Worm (Caenorhabditis elegans): ENCODE data around the gene ugt-59.
A peak's percentile ranks its signal among the peaks of the same experiment; 100 is the strongest.

The ugt-59 gene

ce11 chrIV:10337286-10337685 is 23.1 kb upstream of the ugt-59 start:
- TF ChIP-seq ama-1 (optimal IDR thresholded peaks at IDR 0.05) = no peak
- TF ChIP-seq hnd-1 (tag; optimal IDR thresholded peaks at IDR 0.05) = no peak
- TF ChIP-seq ceh-36 (tag; optimal IDR thresholded peaks at IDR 0.05) = no peak
- TF ChIP-seq B0310.2 (tag; optimal IDR thresholded peaks at IDR 0.05) = no peak
- no peak for TF ChIP-seq hmg-4 (GFP tag; optimal IDR thresholded peaks at IDR 0.05)
- TF ChIP-seq ceh-13 (GFP tag; optimal IDR thresholded peaks at IDR 0.05) = no peak
- no peak for TF ChIP-seq sea-1 (GFP tag; conservative IDR thresholded peaks at IDR 0.05)
- no peak for TF ChIP-seq scrt-1 (GFP tag; IDR thresholded peaks at IDR 0.05)
- TF ChIP-seq pes-1 (GFP tag; IDR thresholded peaks at IDR 0.05) = no peak
- no peak for TF ChIP-seq tbx-37 (GFP tag; conservative IDR thresholded peaks at IDR 0.05)
- TF ChIP-seq tra-4 (tag; optimal IDR thresholded peaks at IDR 0.05) = no peak
- TF ChIP-seq tbx-11 (GFP tag; IDR thresholded peaks at IDR 0.05) = no peak
- no peak for TF ChIP-seq ets-7 (tag; optimal IDR thresholded peaks at IDR 0.05)
- TF ChIP-seq F13C5.2 (tag; optimal IDR thresholded peaks at IDR 0.05) = no peak
- TF ChIP-seq hmbx-1 (tag; optimal IDR thresholded peaks at IDR 0.05) = no peak
- no peak for TF ChIP-seq flt-1 (GFP tag; IDR thresholded peaks at IDR 0.05)
- TF ChIP-seq aly-1 (tag; optimal IDR thresholded peaks at IDR 0.05) = no peak

ce11 chrIV:10339701-10340100 is 20.7 kb upstream of the ugt-59 start:
- no peak for TF ChIP-seq B0310.2 (tag; optimal IDR thresholded peaks at IDR 0.05)
- TF ChIP-seq scrt-1 (GFP tag; IDR thresholded peaks at IDR 0.05) = no peak
- TF ChIP-seq F13C5.2 (tag; optimal IDR thresholded peaks at IDR 0.05) = no peak
- no peak for TF ChIP-seq tra-4 (tag; optimal IDR thresholded peaks at IDR 0.05)
- no peak for TF ChIP-seq flt-1 (GFP tag; IDR thresholded peaks at IDR 0.05)
- TF ChIP-seq ceh-13 (GFP tag; optimal IDR thresholded peaks at IDR 0.05) = no peak
- no peak for TF ChIP-seq hmbx-1 (tag; optimal IDR thresholded peaks at IDR 0.05)
- no peak for TF ChIP-seq hmg-4 (GFP tag; optimal IDR thresholded peaks at IDR 0.05)
- TF ChIP-seq aly-1 (tag; optimal IDR thresholded peaks at IDR 0.05) = no peak
- TF ChIP-seq ceh-36 (tag; optimal IDR thresholded peaks at IDR 0.05) = no peak
- TF ChIP-seq pes-1 (GFP tag; IDR thresholded peaks at IDR 0.05) = no peak

- TF ChIP-seq tbx-11 (GFP tag; IDR thresholded peaks at IDR 0.05) = 0 out of 2 replicates have a peak, but pooled peaks have one; percentile 24
- TF ChIP-seq aly-1 (tag; optimal IDR thresholded peaks at IDR 0.05) = no peak
- no peak for TF ChIP-seq tra-4 (tag; optimal IDR thresholded peaks at IDR 0.05)
Observed at ce11 chrIV:10341618-10342360, 18.6 kb upstream of the ugt-59 start.

ce11 chrIV:10342361-10342706 is 18.1 kb upstream of the ugt-59 start:
- TF ChIP-seq hmbx-1 (tag; optimal IDR thresholded peaks at IDR 0.05) (no peak), F13C5.2 (tag; optimal IDR thresholded peaks at IDR 0.05) (no peak), tbx-11 (GFP tag; IDR thresholded peaks at IDR 0.05) (no peak), aly-1 (tag; optimal IDR thresholded peaks at IDR 0.05) (no peak), ama-1 (optimal IDR thresholded peaks at IDR 0.05) (no peak), tbx-37 (GFP tag; conservative IDR thresholded peaks at IDR 0.05) (no peak)

ce11 chrIV:10344621-10345020 is 15.8 kb upstream of the ugt-59 start:
- TF ChIP-seq ama-1 (optimal IDR thresholded peaks at IDR 0.05) (no peak), aly-1 (tag; optimal IDR thresholded peaks at IDR 0.05) (no peak), tbx-37 (GFP tag; conservative IDR thresholded peaks at IDR 0.05) (no peak), sea-1 (GFP tag; conservative IDR thresholded peaks at IDR 0.05) (no peak), hmbx-1 (tag; optimal IDR thresholded peaks at IDR 0.05) (no peak), hmg-4 (GFP tag; optimal IDR thresholded peaks at IDR 0.05) (no peak), scrt-1 (GFP tag; IDR thresholded peaks at IDR 0.05) (no peak), flt-1 (GFP tag; IDR thresholded peaks at IDR 0.05) (no peak), ets-7 (tag; optimal IDR thresholded peaks at IDR 0.05) (no peak), tbx-11 (GFP tag; IDR thresholded peaks at IDR 0.05) (no peak), pes-1 (GFP tag; IDR thresholded peaks at IDR 0.05) (no peak), hnd-1 (tag; optimal IDR thresholded peaks at IDR 0.05) (no peak), ceh-36 (tag; optimal IDR thresholded peaks at IDR 0.05) (no peak), ceh-13 (GFP tag; optimal IDR thresholded peaks at IDR 0.05) (no peak), F13C5.2 (tag; optimal IDR thresholded peaks at IDR 0.05) (no peak), tra-4 (tag; optimal IDR thresholded peaks at IDR 0.05) (no peak), B0310.2 (tag; optimal IDR thresholded peaks at IDR 0.05) (no peak)

ce11 chrIV:10345486-10345885 is 14.9 kb upstream of the ugt-59 start:
- TF ChIP-seq scrt-1 (GFP tag; IDR thresholded peaks at IDR 0.05) (no peak), tra-4 (tag; optimal IDR thresholded peaks at IDR 0.05) (no peak)

- TF ChIP-seq F13C5.2 (tag; optimal IDR thresholded peaks at IDR 0.05) (no peak), B0310.2 (tag; optimal IDR thresholded peaks at IDR 0.05) (no peak), tbx-37 (GFP tag; conservative IDR thresholded peaks at IDR 0.05) (no peak), tra-4 (tag; optimal IDR thresholded peaks at IDR 0.05) (no peak), ceh-13 (GFP tag; optimal IDR thresholded peaks at IDR 0.05) (no peak), ceh-36 (tag; optimal IDR thresholded peaks at IDR 0.05) (no peak), hmg-4 (GFP tag; optimal IDR thresholded peaks at IDR 0.05) (no peak), flt-1 (GFP tag; IDR thresholded peaks at IDR 0.05) (no peak), ama-1 (optimal IDR thresholded peaks at IDR 0.05) (no peak)
Observed at ce11 chrIV:10345990-10346389, 14.4 kb upstream of the ugt-59 start.

- no peak for TF ChIP-seq ceh-13 (GFP tag; optimal IDR thresholded peaks at IDR 0.05)
- TF ChIP-seq flt-1 (GFP tag; IDR thresholded peaks at IDR 0.05) = no peak
- no peak for TF ChIP-seq scrt-1 (GFP tag; IDR thresholded peaks at IDR 0.05)
- no peak for TF ChIP-seq ama-1 (optimal IDR thresholded peaks at IDR 0.05)
- no peak for TF ChIP-seq hmbx-1 (tag; optimal IDR thresholded peaks at IDR 0.05)
- no peak for TF ChIP-seq ceh-36 (tag; optimal IDR thresholded peaks at IDR 0.05)
- no peak for TF ChIP-seq tbx-11 (GFP tag; IDR thresholded peaks at IDR 0.05)
- no peak for TF ChIP-seq B0310.2 (tag; optimal IDR thresholded peaks at IDR 0.05)
Observed at ce11 chrIV:10346948-10347347, 13.5 kb upstream of the ugt-59 start.
